Worm (Caenorhabditis elegans): ENCODE results near the gene srw-36.

Gene srw-36

ce11 chrV:16679981-16680380 is 3.0 kb upstream of the srw-36 start, which contains the start of gene srw-44:
Gene srw-44 (plus strand): TSS chrV:16680281.
- TF ChIP-seq mcd-1 (GFP tag; IDR thresholded peaks at IDR 0.05) (no peak), attf-3 (GFP tag; conservative IDR thresholded peaks at IDR 0.05) (no peak), C17E4.6 (GFP tag; IDR thresholded peaks at IDR 0.05) (no peak), lin-26 (GFP tag; IDR thresholded peaks at IDR 0.05) (no peak), ceh-27 (GFP tag; optimal IDR thresholded peaks at IDR 0.05) (no peak), atf-7 (tag; optimal IDR thresholded peaks at IDR 0.05) (no peak)

- TF ChIP-seq F23B12.7 (tag; optimal IDR thresholded peaks at IDR 0.05; ENCODE audit: insufficient read depth) = no peak
- no peak for TF ChIP-seq madf-6 (GFP tag; IDR thresholded peaks at IDR 0.05)
- no peak for TF ChIP-seq attf-3 (GFP tag; conservative IDR thresholded peaks at IDR 0.05)
- TF ChIP-seq B0336.3 (GFP tag; IDR thresholded peaks at IDR 0.05) = no peak
- no peak for TF ChIP-seq snpc-1.3 (tag; optimal IDR thresholded peaks at IDR 0.05; ENCODE audit: insufficient read depth)
- TF ChIP-seq cebp-1 (GFP tag; IDR thresholded peaks at IDR 0.05) = no peak
- no peak for TF ChIP-seq cebp-1 (tag; optimal IDR thresholded peaks at IDR 0.05)
Observed at ce11 chrV:16683359-16683758, 373 bp downstream of the srw-36 start.

ce11 chrV:16685725-16686124 is 2.7 kb downstream of the srw-36 start, which contains the start of gene srw-43:
Gene srw-43 (plus strand): TSS chrV:16686025.
- TF ChIP-seq hrde-1 (tag; optimal IDR thresholded peaks at IDR 0.05; ENCODE audit: borderline replicate concordance) (no peak), hmg-1.2 (GFP tag; IDR thresholded peaks at IDR 0.05) (no peak), unc-62 (GFP tag; optimal IDR thresholded peaks at IDR 0.05) (no peak), madf-10 (tag; optimal IDR thresholded peaks at IDR 0.05) (no peak), mxl-1 (tag; optimal IDR thresholded peaks at IDR 0.05) (no peak), Y56A3A.18 (GFP tag; IDR thresholded peaks at IDR 0.05) (no peak), nhr-90 (tag; optimal IDR thresholded peaks at IDR 0.05) (no peak), Y53G8AR.9 (GFP tag; conservative IDR thresholded peaks at IDR 0.05) (no peak), Y67H2A.10 (GFP tag; conservative IDR thresholded peaks at IDR 0.05) (no peak), egl-44 (GFP tag; IDR thresholded peaks at IDR 0.05) (no peak), athp-1 (tag; optimal IDR thresholded peaks at IDR 0.05) (no peak), sea-2 (GFP tag; IDR thresholded peaks at IDR 0.05) (no peak), nfyb-1 (GFP tag; IDR thresholded peaks at IDR 0.05) (no peak), ceh-58 (GFP tag; IDR thresholded peaks at IDR 0.05) (no peak), lin-35 (GFP tag; optimal IDR thresholded peaks at IDR 0.05) (no peak), mel-28 (tag; optimal IDR thresholded peaks at IDR 0.05; ENCODE audit: borderline replicate concordance) (no peak)

ce11 chrV:16687227-16687626 is 4.2 kb downstream of the srw-36 start, which contains the start of gene srz-102:
Gene srz-102 (plus strand): TSS chrV:16687527.
- TF ChIP-seq dpl-1 (GFP tag; optimal IDR thresholded peaks at IDR 0.05) = no peak
- no peak for TF ChIP-seq snpc-1.3 (tag; optimal IDR thresholded peaks at IDR 0.05; ENCODE audit: insufficient read depth)
- no peak for TF ChIP-seq Y53G8AR.9 (GFP tag; conservative IDR thresholded peaks at IDR 0.05)

ce11 chrV:16692988-16693387 is 10.0 kb downstream of the srw-36 start:
- TF ChIP-seq zfh-2 (GFP tag; conservative IDR thresholded peaks at IDR 0.05) (peak; percentile 92), mel-28 (tag; optimal IDR thresholded peaks at IDR 0.05; ENCODE audit: borderline replicate concordance) (no peak), egrh-3 (GFP tag; IDR thresholded peaks at IDR 0.05) (peak; percentile 90; the same call in 1 of the 2 replicates)
